Worm (Caenorhabditis elegans) whole organism, L2 larva: Measurements from ENCODE around the gene ZK84.5.

Source experiments
- egl-27 ChIP-seq: sonication (generic microtip); optimal IDR thresholded peaks from 3 replicates; lab custom pipeline; 2017; ENCODE audit warnings: missing biosample characterization, missing genetic modification reagents, missing genetic modification characterization
- lin-13 ChIP-seq: fragments of 150-350 bp; optimal IDR thresholded peaks from 2 replicates; lab custom pipeline; 2014; ENCODE audit warnings: missing biosample characterization, missing genetic modification reagents, missing genetic modification characterization
- lsy-2 ChIP-seq, 2 experiments: fragments of 150-350 bp in 1 of 2; sonication (generic microtip) in 1 of 2; optimal IDR thresholded peaks; 2 replicates each; lab custom pipeline; 2014 to 2017; ENCODE audit warnings: missing biosample characterization in 2 of 2, missing genetic modification characterization in 2 of 2
- nhr-25 ChIP-seq: fragments of 150-350 bp; sonication (generic microtip); optimal IDR thresholded peaks from 3 replicates; lab custom pipeline; 2014; ENCODE audit warnings: missing biosample characterization, missing genetic modification characterization
- unc-62 ChIP-seq: fragments of 150-350 bp; optimal IDR thresholded peaks from 2 replicates; lab custom pipeline; 2014; ENCODE audit warnings: missing biosample characterization, missing genetic modification reagents, missing genetic modification characterization
- zag-1 ChIP-seq: fragments of 150-350 bp; optimal IDR thresholded peaks from 2 replicates; lab custom pipeline; 2014; ENCODE audit warnings: missing biosample characterization, missing genetic modification characterization

ce11 chrII:5990668-5991067 is 25.6 kb downstream of the ZK84.5 start, which contains the start of gene ins-3:
- no peak for TF ChIP-seq lsy-2 (tag; optimal IDR thresholded peaks at IDR 0.05; lab: Kevin White, UChicago)
- no peak for TF ChIP-seq unc-62
- TF ChIP-seq nhr-25 (tag; lab: Kevin White, UChicago) = no peak
- no peak for TF ChIP-seq lin-13
- TF ChIP-seq zag-1 (tag; lab: Kevin White, UChicago) = no peak
- TF ChIP-seq egl-27 = no peak
